Fruit fly (Drosophila melanogaster) whole organism, embryonic: ENCODE results near the gene Hmr.

ENCODE experiments used
- CG10431 ChIP-seq: fragments of 200-800 bp; sonication (Bioruptor generic); optimal IDR thresholded peaks from 3 replicates; lab custom pipeline; 2018; ENCODE audit warnings: missing biosample characterization, mild to moderate bottlenecking, missing genetic modification characterization
- CG11247 ChIP-seq: fragments of 200-800 bp; sonication (Bioruptor generic); IDR thresholded peaks from 2 replicates; pipeline ENCODE4 v1.3.6; 2022; ENCODE audit warnings: missing biosample characterization, missing genetic modification characterization
- CG12071 ChIP-seq: fragments of 200-800 bp; sonication (Bioruptor generic); optimal IDR thresholded peaks from 3 replicates; lab custom pipeline; 2018; ENCODE audit warnings: missing biosample characterization, mild to moderate bottlenecking, missing genetic modification characterization
- CG12744 ChIP-seq: fragments of 200-800 bp; sonication (Bioruptor generic); optimal IDR thresholded peaks from 2 replicates; lab custom pipeline; 2016; ENCODE audit warnings: missing biosample characterization, missing genetic modification characterization
- CG12942 ChIP-seq: fragments of 200-800 bp; sonication (Bioruptor generic); optimal IDR thresholded peaks from 3 replicates; lab custom pipeline; 2016; ENCODE audit warnings: missing biosample characterization, missing genetic modification characterization
- CG13424 ChIP-seq: fragments of 200-800 bp; sonication (Bioruptor generic); optimal IDR thresholded peaks from 2 replicates; lab custom pipeline; 2019; ENCODE audit warnings: missing biosample characterization, mild to moderate bottlenecking, missing genetic modification characterization, moderate library complexity
- CG14710 ChIP-seq: fragments of 200-800 bp; sonication (Bioruptor generic); optimal IDR thresholded peaks from 3 replicates; lab custom pipeline; 2019; ENCODE audit warnings: missing biosample characterization, mild to moderate bottlenecking, missing genetic modification characterization, moderate library complexity
- CG15514 ChIP-seq: fragments of 200-800 bp; sonication (Bioruptor generic); optimal IDR thresholded peaks from 3 replicates; lab custom pipeline; 2017; ENCODE audit warnings: missing biosample characterization, missing genetic modification characterization, mild to moderate bottlenecking, moderate library complexity, missing genetic modification reagents
- CG1647 ChIP-seq: fragments of 200-800 bp; sonication (Bioruptor generic); optimal IDR thresholded peaks from 3 replicates; lab custom pipeline; 2016; ENCODE audit warnings: missing biosample characterization, missing genetic modification characterization
- CG17385 ChIP-seq: fragments of 200-800 bp; sonication (Bioruptor generic); optimal IDR thresholded peaks from 3 replicates; lab custom pipeline; 2018; ENCODE audit warnings: missing biosample characterization, mild to moderate bottlenecking, missing genetic modification characterization
- CG3065 ChIP-seq: fragments of 200-800 bp; sonication (Bioruptor generic); optimal IDR thresholded peaks from 2 replicates; lab custom pipeline; 2016; ENCODE audit warnings: missing biosample characterization, missing genetic modification characterization
- CG31388 ChIP-seq: fragments of 200-800 bp; sonication (Bioruptor generic); optimal IDR thresholded peaks from 2 replicates; lab custom pipeline; 2016; ENCODE audit warnings: missing biosample characterization, missing genetic modification characterization
- CG31441 ChIP-seq: fragments of 200-800 bp; sonication (Bioruptor generic); IDR thresholded peaks from 2 replicates; pipeline ENCODE4 v1.3.6; 2022; ENCODE audit warnings: missing biosample characterization, missing genetic modification characterization
- CG34422 ChIP-seq: fragments of 200-800 bp; sonication (Bioruptor generic); IDR thresholded peaks from 3 replicates; pipeline ENCODE4 v1.3.6; 2022; ENCODE audit warnings: missing biosample characterization, missing genetic modification characterization
- CG3847 ChIP-seq: fragments of 200-800 bp; sonication (Bioruptor generic); IDR thresholded peaks from 2 replicates; pipeline ENCODE4 v1.3.6; 2022; ENCODE audit warnings: missing biosample characterization, missing genetic modification characterization
- CG43689 ChIP-seq: fragments of 200-800 bp; sonication (Bioruptor generic); IDR thresholded peaks from 2 replicates; pipeline ENCODE4 v1.3.6; 2022; ENCODE audit warnings: missing biosample characterization, missing genetic modification characterization
- CG4730 ChIP-seq: fragments of 200-800 bp; sonication (Bioruptor generic); IDR thresholded peaks from 2 replicates; pipeline ENCODE4 v1.3.6; 2022; ENCODE audit warnings: missing biosample characterization, missing genetic modification characterization
- CG5245 ChIP-seq: fragments of 200-800 bp; sonication (Bioruptor generic); optimal IDR thresholded peaks from 3 replicates; lab custom pipeline; 2016; ENCODE audit warnings: missing biosample characterization, missing genetic modification characterization
- CG6254 ChIP-seq: fragments of 200-800 bp; sonication (Bioruptor generic); optimal IDR thresholded peaks from 3 replicates; lab custom pipeline; 2017; ENCODE audit warnings: mild to moderate bottlenecking, missing biosample characterization, missing genetic modification reagents, missing genetic modification characterization
- CG6654 ChIP-seq: fragments of 200-800 bp; sonication (Bioruptor generic); optimal IDR thresholded peaks from 2 replicates; lab custom pipeline; 2017; ENCODE audit warnings: missing biosample characterization, mild to moderate bottlenecking, missing genetic modification characterization
- CG8388 ChIP-seq: fragments of 200-800 bp; sonication (Bioruptor generic); optimal IDR thresholded peaks from 2 replicates; lab custom pipeline; 2019; ENCODE audit warnings: missing biosample characterization, mild to moderate bottlenecking, missing genetic modification characterization, moderate library complexity
- CG8765 ChIP-seq: fragments of 200-800 bp; sonication (Bioruptor generic); IDR thresholded peaks from 2 replicates; pipeline ENCODE4 v1.3.6; 2022; ENCODE audit warnings: missing biosample characterization, missing genetic modification characterization
- Doc2 ChIP-seq: fragments of 200-800 bp; sonication (Bioruptor generic); IDR thresholded peaks from 2 replicates; pipeline ENCODE4 v1.3.6; 2022; ENCODE audit warnings: missing biosample characterization, missing genetic modification characterization
- Dp ChIP-seq: fragments of 200-800 bp; sonication (Bioruptor generic); optimal IDR thresholded peaks from 2 replicates; lab custom pipeline; 2018; ENCODE audit warnings: missing biosample characterization, mild to moderate bottlenecking, missing genetic modification characterization, moderate library complexity
- ERR ChIP-seq: fragments of 200-800 bp; sonication (Bioruptor generic); optimal IDR thresholded peaks from 2 replicates; lab custom pipeline; 2016; ENCODE audit warnings: missing biosample characterization, missing genetic modification characterization
- Fer3 ChIP-seq: fragments of 200-800 bp; sonication (Bioruptor generic); optimal IDR thresholded peaks from 2 replicates; lab custom pipeline; 2018; ENCODE audit warnings: missing biosample characterization, mild to moderate bottlenecking, missing genetic modification characterization, moderate library complexity
- GATAe ChIP-seq: fragments of 200-800 bp; sonication (Bioruptor generic); conservative IDR thresholded peaks from 2 replicates; pipeline ENCODE4 v1.3.6; 2022; ENCODE audit warnings: missing biosample characterization, missing genetic modification characterization
- H15 ChIP-seq: fragments of 200-800 bp; sonication (Bioruptor generic); IDR thresholded peaks from 3 replicates; pipeline ENCODE4 v1.3.6; 2022; ENCODE audit warnings: missing biosample characterization, missing genetic modification characterization
- HmgZ ChIP-seq: fragments of 200-800 bp; sonication (Bioruptor generic); optimal IDR thresholded peaks from 2 replicates; lab custom pipeline; 2018; ENCODE audit warnings: missing biosample characterization, mild to moderate bottlenecking, missing genetic modification characterization
- NC2α ChIP-seq: fragments of 200-800 bp; sonication (Bioruptor generic); optimal IDR thresholded peaks from 2 replicates; lab custom pipeline; 2016; ENCODE audit warnings: missing biosample characterization, missing genetic modification characterization
- Ptx1 ChIP-seq: fragments of 200-800 bp; sonication (Bioruptor generic); IDR thresholded peaks from 2 replicates; pipeline ENCODE4 v1.3.6; 2022; ENCODE audit warnings: missing biosample characterization, missing genetic modification characterization
- TFAM ChIP-seq: fragments of 200-800 bp; sonication (Bioruptor generic); optimal IDR thresholded peaks from 2 replicates; lab custom pipeline; 2017; ENCODE audit warnings: missing biosample characterization, missing genetic modification characterization, inconsistent platforms
- ara ChIP-seq: fragments of 200-800 bp; sonication (Bioruptor generic); IDR thresholded peaks from 2 replicates; pipeline ENCODE4 v1.3.6; 2022; ENCODE audit warnings: missing biosample characterization, missing genetic modification characterization
- btn ChIP-seq: fragments of 200-800 bp; sonication (Bioruptor generic); optimal IDR thresholded peaks from 2 replicates; lab custom pipeline; 2016; ENCODE audit warnings: missing biosample characterization, missing genetic modification characterization
- cg ChIP-seq: fragments of 200-800 bp; sonication (Bioruptor generic); optimal IDR thresholded peaks from 3 replicates; lab custom pipeline; 2019; ENCODE audit warnings: missing biosample characterization, mild to moderate bottlenecking, missing genetic modification characterization, moderate library complexity
- chinmo ChIP-seq: fragments of 200-800 bp; sonication (Bioruptor generic); IDR thresholded peaks from 4 replicates; pipeline ENCODE4 v1.3.6; 2022; ENCODE audit warnings: missing biosample characterization, missing genetic modification characterization; ENCODE audit not compliant: partially characterized antibody
- crp ChIP-seq, 2 experiments: fragments of 200-800 bp; sonication (Bioruptor generic); optimal IDR thresholded peaks; 2 replicates in 1 of 2; 3 replicates in 1 of 2; lab custom pipeline; 2017; ENCODE audit warnings: missing biosample characterization in 2 of 2, missing genetic modification characterization in 2 of 2, mild to moderate bottlenecking in 1 of 2, moderate library complexity in 1 of 2
- dmrt11E ChIP-seq: fragments of 200-800 bp; sonication (Bioruptor generic); optimal IDR thresholded peaks from 3 replicates; lab custom pipeline; 2018; ENCODE audit warnings: missing biosample characterization, mild to moderate bottlenecking, missing genetic modification characterization, moderate library complexity
- eve ChIP-seq, 2 experiments: fragments of >200 bp; optimal IDR thresholded peaks; 2 replicates each; lab custom pipeline; 2017; ENCODE audit warnings: missing biosample characterization in 2 of 2, missing genetic modification characterization in 2 of 2
- ewg ChIP-seq: fragments of 200-800 bp; sonication (Bioruptor generic); optimal IDR thresholded peaks from 3 replicates; lab custom pipeline; 2017; ENCODE audit warnings: mild to moderate bottlenecking, missing biosample characterization, missing genetic modification reagents, missing genetic modification characterization
- lola ChIP-seq, 3 experiments: fragments of >200 bp in 2 of 3; fragments of 200-800 bp in 1 of 3; sonication (Bioruptor generic) in 1 of 3; optimal IDR thresholded peaks; 2 replicates each; lab custom pipeline; 2017 to 2019; ENCODE audit warnings: missing biosample characterization in 3 of 3, missing genetic modification characterization in 3 of 3, mild to moderate bottlenecking in 1 of 3, moderate library complexity in 1 of 3
- lov ChIP-seq, 2 experiments: fragments of 200-800 bp in 1 of 2; fragments of >200 bp in 1 of 2; sonication (Bioruptor generic) in 1 of 2; IDR thresholded peaks in 1 of 2; optimal IDR thresholded peaks in 1 of 2; 2 replicates in 1 of 2; 3 replicates in 1 of 2; pipeline versions ENCODE4 v1.3.6 to Lab custom; 2017 to 2022; ENCODE audit warnings: missing biosample characterization in 1 of 2, missing genetic modification characterization in 1 of 2
- nau ChIP-seq: fragments of 200-800 bp; sonication (Bioruptor generic); optimal IDR thresholded peaks from 3 replicates; lab custom pipeline; 2017; ENCODE audit warnings: missing biosample characterization, mild to moderate bottlenecking, missing genetic modification characterization, missing genetic modification reagents
- nerfin-2 ChIP-seq: fragments of 200-800 bp; sonication (Bioruptor generic); IDR thresholded peaks from 2 replicates; pipeline ENCODE4 v1.3.6; 2022; ENCODE audit warnings: missing biosample characterization, missing genetic modification characterization; ENCODE audit not compliant: partially characterized antibody
- otp ChIP-seq: fragments of 200-800 bp; sonication (Bioruptor generic); IDR thresholded peaks from 3 replicates; pipeline ENCODE4, ENCODE4 v1.3.6; 2022; ENCODE audit warnings: missing biosample characterization, missing genetic modification characterization
- prd ChIP-seq, 3 experiments: fragments of >200 bp in 2 of 3; fragments of 200-800 bp in 1 of 3; sonication (Bioruptor generic) in 1 of 3; optimal IDR thresholded peaks in 2 of 3; IDR thresholded peaks in 1 of 3; 2 replicates in 2 of 3; 3 replicates in 1 of 3; pipeline versions ENCODE4 v1.3.6 to Lab custom; 2017 to 2022; ENCODE audit warnings: missing biosample characterization in 1 of 3, missing genetic modification characterization in 1 of 3
- stc ChIP-seq: fragments of 200-800 bp; sonication (Bioruptor generic); IDR thresholded peaks from 2 replicates; pipeline ENCODE4 v1.3.6; 2022; ENCODE audit warnings: missing biosample characterization, missing genetic modification characterization
- usp ChIP-seq: fragments of >200 bp; optimal IDR thresholded peaks from 2 replicates; lab custom pipeline; 2017; ENCODE audit warnings: missing biosample characterization, missing genetic modification characterization
- zen ChIP-seq: fragments of 200-800 bp; sonication (Bioruptor generic); optimal IDR thresholded peaks from 3 replicates; lab custom pipeline; 2018; ENCODE audit warnings: missing biosample characterization, mild to moderate bottlenecking, missing genetic modification characterization, moderate library complexity

The Hmr gene

DNA sequence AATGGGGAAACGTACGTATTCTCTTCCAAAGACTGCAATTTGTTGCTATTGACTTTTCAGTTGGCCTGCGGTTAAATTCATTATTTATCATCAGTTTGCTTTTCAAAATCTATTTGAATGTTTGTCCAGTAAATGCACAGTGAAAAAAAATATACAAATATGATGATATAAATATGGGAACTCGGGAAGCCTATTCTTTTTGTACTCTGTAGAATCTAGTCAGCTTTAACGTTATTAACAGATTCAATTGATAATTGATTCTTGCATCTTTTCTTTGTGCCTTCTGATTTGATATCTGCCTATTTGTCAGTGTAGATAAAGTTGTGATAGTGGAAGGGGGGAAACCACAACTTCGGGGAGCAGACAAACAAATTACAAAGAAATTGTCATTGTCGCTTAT, 52.4 kb downstream of the Hmr start (continued):
- TF ChIP-seq CG15514 (GFP tag; lab: Kevin White, UChicago) (peak; percentile 10), CG10431 (GFP tag; lab: Kevin White, UChicago) (no peak), CG8765 (no peak), CG12071 (GFP tag; lab: Kevin White, UChicago) (peak; percentile 40), CG43689 (GFP tag; lab: Robert Waterston, UW) (no peak), CG13424 (peak; percentile 62), lov (optimal IDR thresholded peaks at IDR 0.05; lab: Kevin White, UChicago) (no peak), lov (GFP tag; IDR thresholded peaks at IDR 0.05; lab: Robert Waterston, UW) (no peak), CG31388 (GFP tag; lab: Kevin White, UChicago) (no peak), stc (GFP tag; lab: Robert Waterston, UW) (peak; percentile 55; the same call in 1 of the 2 replicates), prd (optimal IDR thresholded peaks at IDR 0.05; lab: Kevin White, UChicago) (no peak), prd (GFP tag; IDR thresholded peaks at IDR 0.05; lab: Robert Waterston, UW) (peak; percentile 73), ara (peak; percentile 57), CG8388 (peak; percentile 76), CG17385 (peak; percentile 48), GATAe (peak; percentile 62; the same call in 1 of the 2 replicates), CG34422 (0 out of 3 replicates have a peak, but pooled peaks have one; percentile 51), lola (GFP tag; optimal IDR thresholded peaks at IDR 0.05; lab: Kevin White, UChicago) (peak in 1 of 3 experiments; percentile 69), Ptx1 (GFP tag; lab: Robert Waterston, UW) (peak; percentile 72), NC2α (no peak), ewg (GFP tag; lab: Kevin White, UChicago) (peak; percentile 39), TFAM (GFP tag; lab: Kevin White, UChicago) (no peak), zen (peak; percentile 54), CG5245 (GFP tag; lab: Kevin White, UChicago) (peak; percentile 36), btn (GFP tag; lab: Kevin White, UChicago) (peak; percentile 32), CG6254 (peak; percentile 11), nau (GFP tag; lab: Kevin White, UChicago) (peak; percentile 32), crp (GFP tag; optimal IDR thresholded peaks at IDR 0.05; lab: Kevin White, UChicago) (no peak), dmrt11E (tag; lab: Kevin White, UChicago) (peak; percentile 70), CG4730 (GFP tag; lab: Robert Waterston, UW) (peak; percentile 54), ERR (GFP tag; lab: Kevin White, UChicago) (no peak), CG12744 (GFP tag; lab: Kevin White, UChicago) (peak; percentile 19), otp (GFP tag; lab: Robert Waterston, UW) (0 out of 3 replicates have a peak, but pooled peaks have one; percentile 57), usp (GFP tag; lab: Kevin White, UChicago) (no peak), CG1647 (GFP tag; lab: Kevin White, UChicago) (peak; percentile 3), CG3847 (GFP tag; lab: Robert Waterston, UW) (peak; percentile 31; the same call in 1 of the 2 replicates), eve (GFP tag; optimal IDR thresholded peaks at IDR 0.05; lab: Kevin White, UChicago) (peak in 1 of 2 experiments; percentile 71), chinmo (GFP tag; lab: Robert Waterston, UW) (no peak), Dp (GFP tag; lab: Kevin White, UChicago) (no peak), CG11247 (GFP tag; lab: Robert Waterston, UW) (no peak), HmgZ (tag; lab: Kevin White, UChicago) (no peak), H15 (GFP tag; lab: Robert Waterston, UW) (peak; percentile 47; the same call in 1 of the 3 replicates), Fer3 (tag; lab: Kevin White, UChicago) (peak; percentile 57), CG31441 (GFP tag; lab: Robert Waterston, UW) (peak; percentile 76), nerfin-2 (no peak), Doc2 (GFP tag; lab: Robert Waterston, UW) (no peak), CG14710 (peak; percentile 66), CG3065 (GFP tag; lab: Kevin White, UChicago) (no peak), CG12942 (peak; percentile 15), CG6654 (GFP tag; lab: Kevin White, UChicago) (peak; percentile 32), cg (GFP tag; lab: Kevin White, UChicago) (no peak)
